Worm (Caenorhabditis elegans): Measurements from ENCODE around the gene scyl-1.

ce11 chrV:13004374-13004773 lies 37.1 kb downstream of the scyl-1 start:
- no peak for TF ChIP-seq ets-5 (GFP tag; IDR thresholded peaks at IDR 0.05)
- no peak for TF ChIP-seq snpc-4 (tag; optimal IDR thresholded peaks at IDR 0.05)
- TF ChIP-seq dsc-1 (tag; optimal IDR thresholded peaks at IDR 0.05): no peak
- no peak for TF ChIP-seq pqm-1 (tag; optimal IDR thresholded peaks at IDR 0.05)
- no peak for TF ChIP-seq lin-13 (GFP tag; optimal IDR thresholded peaks at IDR 0.05)
- no peak for TF ChIP-seq dpl-1 (GFP tag; optimal IDR thresholded peaks at IDR 0.05)
- TF ChIP-seq grh-1 (GFP tag; IDR thresholded peaks at IDR 0.05): no peak
- no peak for TF ChIP-seq blmp-1 (tag; optimal IDR thresholded peaks at IDR 0.05)

All from whole organism, L1 larva.